Fruit fly (Drosophila melanogaster): ENCODE measurements around the gene kra.

Gene kra

dm6 chr3R:5568590-5568989 lies 32.3 kb downstream of the kra start, which contains the start of the genes CG2931 and Rheb (continued):
- TF ChIP-seq CG11762 (GFP tag; optimal IDR thresholded peaks at IDR 0.05; ENCODE audit: insufficient read depth) (peak; percentile 2), Sox15 (GFP tag; optimal IDR thresholded peaks at IDR 0.05) (peak; percentile 40), net (GFP tag; optimal IDR thresholded peaks at IDR 0.05) (no peak), CG8319 (GFP tag; optimal IDR thresholded peaks at IDR 0.05) (no peak), vri (GFP tag; optimal IDR thresholded peaks at IDR 0.05) (peak; percentile 42), CG1621 (tag; optimal IDR thresholded peaks at IDR 0.05) (peak; percentile 23), pdm3 (GFP tag; optimal IDR thresholded peaks at IDR 0.05) (peak; percentile 63), CG7368 (GFP tag; optimal IDR thresholded peaks at IDR 0.05) (peak; percentile 11), Sox14 (GFP tag; optimal IDR thresholded peaks at IDR 0.05) (peak; percentile 62), Gug (GFP tag; IDR thresholded peaks at IDR 0.05) (peak; percentile 46), salr (GFP tag; optimal IDR thresholded peaks at IDR 0.05) (no peak), CG6276 (GFP tag; optimal IDR thresholded peaks at IDR 0.05) (no peak), Sox102F (GFP tag; optimal IDR thresholded peaks at IDR 0.05) (no peak), esn (GFP tag; optimal IDR thresholded peaks at IDR 0.05) (peak; percentile 65), Met (GFP tag; optimal IDR thresholded peaks at IDR 0.05) (no peak), CG8632 (GFP tag; optimal IDR thresholded peaks at IDR 0.05) (no peak), CG31627 (GFP tag; optimal IDR thresholded peaks at IDR 0.05) (peak; percentile 65), achi (GFP tag; optimal IDR thresholded peaks at IDR 0.05) (peak; percentile 25), ss (GFP tag; optimal IDR thresholded peaks at IDR 0.05) (peak in 1 of 2 experiments; percentile 18), Eip78C (GFP tag) (peak; percentile 87), dac (GFP tag; optimal IDR thresholded peaks at IDR 0.05) (peak; percentile 32), CG3919 (GFP tag; optimal IDR thresholded peaks at IDR 0.05) (peak; percentile 40), CG11902 (GFP tag; optimal IDR thresholded peaks at IDR 0.05) (peak; percentile 27), cyc (GFP tag; optimal IDR thresholded peaks at IDR 0.05) (peak; percentile 33), lz (GFP tag; optimal IDR thresholded peaks at IDR 0.05) (peak; percentile 67), CG8119 (GFP tag; IDR thresholded peaks at IDR 0.05) (peak; percentile 30; the same call in 1 of the 3 replicates), topi (GFP tag; optimal IDR thresholded peaks at IDR 0.05) (peak; percentile 51)

- TF ChIP-seq vri (GFP tag; optimal IDR thresholded peaks at IDR 0.05) (peak; percentile 87), Lpt (GFP tag; optimal IDR thresholded peaks at IDR 0.05) (peak; percentile 61), Sox15 (GFP tag; optimal IDR thresholded peaks at IDR 0.05) (no peak), dac (GFP tag; optimal IDR thresholded peaks at IDR 0.05) (peak; percentile 55), CG31627 (GFP tag; optimal IDR thresholded peaks at IDR 0.05) (peak; percentile 31), Ets21C (GFP tag; optimal IDR thresholded peaks at IDR 0.05) (no peak), Gug (GFP tag; IDR thresholded peaks at IDR 0.05) (peak; percentile 78), CG11762 (GFP tag; optimal IDR thresholded peaks at IDR 0.05; ENCODE audit: insufficient read depth) (peak; percentile 23), OdsH (GFP tag; optimal IDR thresholded peaks at IDR 0.05) (no peak), Eip78C (GFP tag) (peak; percentile 63), Hr38 (GFP tag; optimal IDR thresholded peaks at IDR 0.05) (no peak), svp (GFP tag) (peak; percentile 80), salr (GFP tag; optimal IDR thresholded peaks at IDR 0.05) (no peak), eg (GFP tag; IDR thresholded peaks at IDR 0.05) (peak; percentile 93), CG8119 (GFP tag; IDR thresholded peaks at IDR 0.05) (peak; percentile 87), Sox14 (GFP tag; optimal IDR thresholded peaks at IDR 0.05) (peak; percentile 56), Hr4 (GFP tag; optimal IDR thresholded peaks at IDR 0.05) (peak; percentile 90), CG6163 (GFP tag; IDR thresholded peaks at IDR 0.05) (peak; percentile 92), CG16779 (tag; optimal IDR thresholded peaks at IDR 0.05) (peak; percentile 42), lz (GFP tag; optimal IDR thresholded peaks at IDR 0.05) (peak; percentile 47), CG11294 (GFP tag; IDR thresholded peaks at IDR 0.05) (peak; percentile 82), CG15336 (GFP tag; IDR thresholded peaks at IDR 0.05) (peak; percentile 89), CG3919 (GFP tag; optimal IDR thresholded peaks at IDR 0.05) (no peak), CG1621 (tag; optimal IDR thresholded peaks at IDR 0.05) (no peak), Hr39 (GFP tag; optimal IDR thresholded peaks at IDR 0.05) (no peak), esn (GFP tag; optimal IDR thresholded peaks at IDR 0.05) (peak; percentile 65), Met (GFP tag; optimal IDR thresholded peaks at IDR 0.05) (no peak), ss (GFP tag; optimal IDR thresholded peaks at IDR 0.05) (no peak), fd85E (GFP tag; optimal IDR thresholded peaks at IDR 0.05) (no peak)
Measured at dm6 chr3R:5565623-5566022, 35.3 kb downstream of the kra start.

Data from whole organism, prepupa.